Fruit fly (Drosophila melanogaster) whole organism, prepupa: Measurements from ENCODE around the gene CG10560.

Experiments used
- Blimp-1 ChIP-seq: fragments of 200-800 bp; sonication (Bioruptor generic); optimal IDR thresholded peaks from 3 replicates; lab custom pipeline; 2017; ENCODE audit warnings: missing biosample characterization, missing genetic modification characterization, mild to moderate bottlenecking, moderate library complexity, missing genetic modification reagents
- CG10669 ChIP-seq: fragments of 200-800 bp; sonication (Bioruptor generic); optimal IDR thresholded peaks from 3 replicates; lab custom pipeline; 2018; ENCODE audit warnings: missing biosample characterization, mild to moderate bottlenecking, missing genetic modification characterization, moderate library complexity
- CG11294 ChIP-seq: fragments of 200-800 bp; sonication (Bioruptor generic); IDR thresholded peaks from 2 replicates; pipeline ENCODE4 v1.3.6; 2022; ENCODE audit warnings: missing biosample characterization, missing genetic modification characterization
- CG11762 ChIP-seq: fragments of 200-800 bp; sonication (Bioruptor generic); optimal IDR thresholded peaks from 3 replicates; lab custom pipeline; 2016; ENCODE audit warnings: missing biosample characterization, missing genetic modification characterization; ENCODE audit not compliant: insufficient read depth
- CG15336 ChIP-seq: fragments of 200-800 bp; sonication (Bioruptor generic); IDR thresholded peaks from 2 replicates; pipeline ENCODE4 v1.3.6; 2022; ENCODE audit warnings: missing biosample characterization, missing genetic modification characterization
- CG1621 ChIP-seq: fragments of 200-800 bp; sonication (Bioruptor generic); optimal IDR thresholded peaks from 3 replicates; lab custom pipeline; 2018; ENCODE audit warnings: missing biosample characterization, mild to moderate bottlenecking, missing genetic modification characterization
- CG16779 ChIP-seq: fragments of 200-800 bp; sonication (Bioruptor generic); optimal IDR thresholded peaks from 3 replicates; lab custom pipeline; 2017; ENCODE audit warnings: missing biosample characterization, mild to moderate bottlenecking, missing genetic modification characterization
- CG3032 ChIP-seq: fragments of 200-800 bp; optimal IDR thresholded peaks from 2 replicates; lab custom pipeline; 2019; ENCODE audit warnings: missing biosample characterization, mild to moderate bottlenecking, missing genetic modification characterization, moderate library complexity
- CG32006 ChIP-seq: fragments of 200-800 bp; sonication (Bioruptor generic); optimal IDR thresholded peaks from 3 replicates; lab custom pipeline; 2017; ENCODE audit warnings: missing biosample characterization, mild to moderate bottlenecking, missing genetic modification characterization
- CG3919 ChIP-seq: fragments of 200-800 bp; sonication (Bioruptor generic); optimal IDR thresholded peaks from 3 replicates; lab custom pipeline; 2016; ENCODE audit warnings: missing biosample characterization, missing genetic modification characterization
- CG6163 ChIP-seq: fragments of 200-800 bp; sonication (Bioruptor generic); IDR thresholded peaks from 3 replicates; pipeline ENCODE4 v1.3.6; 2022; ENCODE audit warnings: missing biosample characterization, missing genetic modification characterization
- CG6792 ChIP-seq: fragments of 200-800 bp; sonication (Bioruptor generic); optimal IDR thresholded peaks from 3 replicates; lab custom pipeline; 2016; ENCODE audit warnings: missing biosample characterization, missing genetic modification characterization
- CG7368 ChIP-seq: fragments of 200-800 bp; sonication (Bioruptor generic); optimal IDR thresholded peaks from 3 replicates; lab custom pipeline; 2016; ENCODE audit warnings: missing biosample characterization, missing genetic modification characterization
- CG8319 ChIP-seq: fragments of 200-800 bp; sonication (Bioruptor generic); optimal IDR thresholded peaks from 3 replicates; lab custom pipeline; 2016; ENCODE audit warnings: missing biosample characterization, missing genetic modification characterization
- CG8632 ChIP-seq: fragments of 200-800 bp; sonication (Bioruptor generic); optimal IDR thresholded peaks from 3 replicates; lab custom pipeline; 2016; ENCODE audit warnings: missing biosample characterization, missing genetic modification characterization
- CG9139 ChIP-seq: fragments of 200-800 bp; sonication (Bioruptor generic); optimal IDR thresholded peaks from 3 replicates; lab custom pipeline; 2017; ENCODE audit warnings: missing biosample characterization, mild to moderate bottlenecking, missing genetic modification characterization
- Eip75B ChIP-seq: fragments of 200-800 bp; sonication (Bioruptor generic); optimal IDR thresholded peaks from 3 replicates; lab custom pipeline; 2016; ENCODE audit warnings: missing biosample characterization, missing genetic modification characterization
- Eip78C ChIP-seq: fragments of 200-800 bp; sonication (Bioruptor generic); peaks from one replicate; lab custom pipeline; 2016; ENCODE audit warnings: missing biosample characterization, missing genetic modification characterization
- Ets96B ChIP-seq: fragments of 200-800 bp; optimal IDR thresholded peaks from 2 replicates; lab custom pipeline; 2019; ENCODE audit warnings: missing biosample characterization, mild to moderate bottlenecking, missing genetic modification characterization, moderate library complexity
- Gug ChIP-seq: fragments of 200-800 bp; sonication (Bioruptor generic); IDR thresholded peaks from 2 replicates; pipeline ENCODE4 v1.3.6; 2022; ENCODE audit warnings: missing biosample characterization, missing genetic modification characterization
- Met ChIP-seq: fragments of 200-800 bp; sonication (Bioruptor generic); optimal IDR thresholded peaks from 3 replicates; lab custom pipeline; 2016; ENCODE audit warnings: missing biosample characterization, missing genetic modification characterization
- Sox102F ChIP-seq: fragments of 200-800 bp; sonication (Bioruptor generic); optimal IDR thresholded peaks from 2 replicates; lab custom pipeline; 2016; ENCODE audit warnings: missing biosample characterization, mild to moderate bottlenecking, missing genetic modification characterization
- Sox14 ChIP-seq: fragments of 200-800 bp; sonication (Bioruptor generic); optimal IDR thresholded peaks from 3 replicates; lab custom pipeline; 2016; ENCODE audit warnings: missing biosample characterization, missing genetic modification characterization
- cyc ChIP-seq: fragments of 200-800 bp; sonication (Bioruptor generic); optimal IDR thresholded peaks from 3 replicates; lab custom pipeline; 2016; ENCODE audit warnings: missing biosample characterization, missing genetic modification characterization
- dac ChIP-seq: fragments of 200-800 bp; sonication (Bioruptor generic); optimal IDR thresholded peaks from 2 replicates; lab custom pipeline; 2017; ENCODE audit warnings: missing biosample characterization, mild to moderate bottlenecking, missing genetic modification characterization
- dsx ChIP-seq: fragments of 200-800 bp; optimal IDR thresholded peaks from 3 replicates; lab custom pipeline; 2019; ENCODE audit warnings: missing biosample characterization, mild to moderate bottlenecking, missing genetic modification characterization, moderate library complexity; ENCODE audit not compliant: poor library complexity, severe bottlenecking
- fkh ChIP-seq: fragments of 200-800 bp; sonication (Bioruptor generic); optimal IDR thresholded peaks from 3 replicates; lab custom pipeline; 2017; ENCODE audit warnings: missing biosample characterization, mild to moderate bottlenecking, missing genetic modification characterization, moderate library complexity
- salr ChIP-seq, 2 experiments: fragments of 200-800 bp; sonication (Bioruptor generic); optimal IDR thresholded peaks; 3 replicates each; lab custom pipeline; 2016 to 2018; ENCODE audit warnings: missing biosample characterization in 2 of 2, missing genetic modification characterization in 2 of 2, mild to moderate bottlenecking in 1 of 2
- ss ChIP-seq, 2 experiments: fragments of 200-800 bp; sonication (Bioruptor generic); optimal IDR thresholded peaks; 2 replicates in 1 of 2; 3 replicates in 1 of 2; lab custom pipeline; 2017 to 2018; ENCODE audit warnings: mild to moderate bottlenecking in 2 of 2, missing biosample characterization in 2 of 2, missing genetic modification characterization in 2 of 2, moderate library complexity in 1 of 2
- svp ChIP-seq: fragments of 200-800 bp; sonication (Bioruptor generic); peaks from one replicate; lab custom pipeline; 2016; ENCODE audit warnings: missing biosample characterization, missing genetic modification characterization

The CG10560 gene

dm6 chr3R:25320051-25320705 lies at the start of gene CG10560:
Gene CG10560, minus strand, starts transcription at chr3R:25320101.
- TF ChIP-seq salr (GFP tag; optimal IDR thresholded peaks at IDR 0.05; lab: Kevin White, UChicago), result no peak
- TF ChIP-seq CG15336 (GFP tag; lab: Robert Waterston, UW), result no peak
- TF ChIP-seq Eip78C, result no peak
- no peak for TF ChIP-seq CG9139
- no peak for TF ChIP-seq CG7368
- TF ChIP-seq CG3032 (tag; lab: Kevin White, UChicago), result no peak
- no peak for TF ChIP-seq CG11762 (GFP tag; lab: Kevin White, UChicago)
- TF ChIP-seq CG3919 (GFP tag; lab: Kevin White, UChicago), result no peak
- TF ChIP-seq Sox102F, result no peak
- no peak for TF ChIP-seq CG32006 (GFP tag; lab: Kevin White, UChicago)
- TF ChIP-seq Blimp-1 (GFP tag; lab: Kevin White, UChicago), result no peak
- TF ChIP-seq Gug (GFP tag; lab: Robert Waterston, UW), result no peak
- no peak for TF ChIP-seq Eip75B (GFP tag; lab: Kevin White, UChicago)
- TF ChIP-seq svp (GFP tag; lab: Kevin White, UChicago), result no peak
- TF ChIP-seq CG6792 (GFP tag; lab: Kevin White, UChicago), result no peak
- no peak for TF ChIP-seq Met (GFP tag; lab: Kevin White, UChicago)
- TF ChIP-seq dsx, result no peak

DNA sequence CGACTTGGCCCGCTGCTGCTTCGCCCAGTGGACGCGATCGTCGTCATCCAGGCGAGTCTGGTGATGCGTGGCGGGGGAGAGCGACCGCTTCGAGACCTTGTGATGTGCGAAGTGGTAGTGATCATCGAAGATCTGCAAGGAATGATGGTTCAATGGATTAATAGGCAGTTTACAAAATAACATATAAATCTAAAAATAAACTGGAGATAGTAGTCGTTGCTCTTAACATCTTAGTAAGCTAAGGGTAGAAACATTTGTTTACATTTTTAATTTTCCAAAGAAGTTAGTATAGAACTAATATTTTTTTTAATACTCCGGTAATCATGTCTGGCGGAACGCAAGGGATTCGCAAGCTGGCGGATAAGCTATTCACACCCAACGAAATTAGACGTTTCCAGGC lies 38.1 kb upstream of the CG10560 start, which contains the start of gene ND-49L:
TSS of gene ND-49L (plus strand) at position 301 of the 400 bp plus-strand sequence.
- TF ChIP-seq fkh (GFP tag; lab: Kevin White, UChicago), result no peak
- no peak for TF ChIP-seq CG16779 (tag; lab: Kevin White, UChicago)
- TF ChIP-seq CG8319 (GFP tag; lab: Kevin White, UChicago), result no peak
- no peak for TF ChIP-seq salr (GFP tag; optimal IDR thresholded peaks at IDR 0.05; lab: Kevin White, UChicago)

dm6 chr3R:25346899-25347298 lies 27.0 kb upstream of the CG10560 start, which contains the start of gene tobi:
Gene tobi, minus strand, starts transcription at chr3R:25346921.
- TF ChIP-seq svp (GFP tag; lab: Kevin White, UChicago) (no peak), CG10669 (GFP tag; lab: Kevin White, UChicago) (no peak), Sox14 (GFP tag; lab: Kevin White, UChicago) (no peak), Sox102F (no peak), CG3032 (tag; lab: Kevin White, UChicago) (no peak)
- TF ChIP-seq, all 60 proteins: peak for 0

DNA sequence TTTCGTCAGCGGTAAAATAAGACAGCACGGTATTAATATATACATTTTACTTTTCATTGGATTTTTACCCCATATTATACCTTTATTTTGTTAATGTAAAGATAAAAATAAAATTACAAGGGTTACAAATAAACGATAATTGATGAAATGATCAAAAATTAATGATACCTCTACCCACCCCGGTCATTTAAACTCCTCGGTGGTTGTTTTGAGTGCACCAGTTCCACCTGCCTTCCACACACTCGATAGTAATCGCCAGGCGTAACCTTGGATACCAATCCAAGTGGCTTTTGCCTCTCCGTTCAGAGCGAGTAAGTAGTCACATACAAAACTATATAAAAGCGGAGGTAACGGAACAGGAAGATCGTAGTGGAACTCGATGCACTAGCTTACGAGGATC lies 20.1 kb upstream of the CG10560 start, which contains the start of gene rha:
TSS of gene rha (plus strand) at position 301 of the 400 bp plus-strand sequence.
- no peak for TF ChIP-seq CG6163 (GFP tag; lab: Robert Waterston, UW)
- TF ChIP-seq Ets96B (tag; lab: Kevin White, UChicago), result no peak
- TF ChIP-seq cyc (GFP tag; lab: Kevin White, UChicago), result no peak
- TF ChIP-seq CG8319 (GFP tag; lab: Kevin White, UChicago), result no peak

DNA sequence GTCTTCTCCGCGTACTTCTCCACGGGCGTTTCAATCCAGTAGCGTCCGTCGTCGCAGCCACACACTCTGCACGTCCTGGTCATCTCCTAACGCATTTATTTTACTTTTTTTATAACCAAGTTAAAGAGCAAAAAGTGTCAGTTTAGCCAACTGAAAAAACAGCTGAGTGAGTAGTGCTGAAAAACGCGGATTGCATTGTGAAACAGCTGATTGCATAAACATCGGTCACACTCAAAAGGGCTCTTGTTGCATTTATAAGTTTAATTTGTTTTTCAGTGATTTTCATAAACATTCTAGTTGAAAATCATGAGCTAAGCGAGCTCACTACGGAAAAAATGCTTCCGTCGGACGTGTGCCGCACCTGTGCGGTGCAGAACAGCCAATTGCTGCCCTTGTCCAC lies 15.2 kb upstream of the CG10560 start, which contains the start of the genes CG10669 and CG11902:
TSS of gene CG10669 (minus strand) at position 179 of the 400 bp plus-strand sequence.
TSS of gene CG11902 (plus strand) at position 193 of the 400 bp plus-strand sequence.
- TF ChIP-seq CG8632 (GFP tag; lab: Kevin White, UChicago) (no peak), CG11294 (no peak), CG3919 (GFP tag; lab: Kevin White, UChicago) (no peak), dac (GFP tag; lab: Kevin White, UChicago) (no peak), ss (GFP tag; optimal IDR thresholded peaks at IDR 0.05; lab: Kevin White, UChicago) (no peak), CG1621 (tag; lab: Kevin White, UChicago) (no peak), Sox102F (no peak), CG7368 (no peak), Ets96B (tag; lab: Kevin White, UChicago) (no peak)
- TF ChIP-seq, all 60 proteins: peak for 0
